Worm (Caenorhabditis elegans) whole organism, mixed stage, embryonic: Measurements from ENCODE around the gene elt-4.

Experiments
- ceh-39 ChIP-seq: fragments of 150-350 bp; optimal IDR thresholded peaks from 2 replicates; lab custom pipeline; 2014; ENCODE audit warnings: missing biosample characterization, missing genetic modification characterization
- ces-1 ChIP-seq: fragments of 150-350 bp; optimal IDR thresholded peaks from 2 replicates; lab custom pipeline; 2014; ENCODE audit warnings: missing biosample characterization, missing genetic modification reagents, missing genetic modification characterization
- elt-1 ChIP-seq: sonication (generic microtip); optimal IDR thresholded peaks from 2 replicates; lab custom pipeline; 2017; ENCODE audit warnings: missing genetic modification characterization, mild to moderate bottlenecking, missing compliant biosample characterization, antibody characterized with exemption, moderate library complexity, borderline replicate concordance; ENCODE audit not compliant: insufficient read depth
- flh-1 ChIP-seq: fragments of 200-800 bp; sonication (Bioruptor generic); optimal IDR thresholded peaks from 2 replicates; lab custom pipeline; 2018; ENCODE audit warnings: mild to moderate bottlenecking, missing genetic modification characterization, moderate library complexity, missing compliant biosample characterization
- lin-13 ChIP-seq: fragments of 150-350 bp; optimal IDR thresholded peaks from 2 replicates; lab custom pipeline; 2014; ENCODE audit warnings: missing biosample characterization, missing genetic modification characterization
- lsy-2 ChIP-seq: fragments of 150-350 bp; optimal IDR thresholded peaks from 2 replicates; lab custom pipeline; 2014; ENCODE audit warnings: missing biosample characterization, missing genetic modification characterization
- nhr-28 ChIP-seq: fragments of 150-350 bp; optimal IDR thresholded peaks from 2 replicates; lab custom pipeline; 2014; ENCODE audit warnings: missing biosample characterization, missing genetic modification characterization
- nhr-76 ChIP-seq: sonication (generic microtip); optimal IDR thresholded peaks from 2 replicates; lab custom pipeline; 2017; ENCODE audit warnings: missing biosample characterization, missing genetic modification characterization
- snpc-4 ChIP-seq: fragments of 150-350 bp; optimal IDR thresholded peaks from 2 replicates; lab custom pipeline; 2014; ENCODE audit warnings: missing biosample characterization, missing genetic modification characterization
- sptf-1 ChIP-seq: sonication (generic microtip); optimal IDR thresholded peaks from 2 replicates; lab custom pipeline; 2017; ENCODE audit warnings: mild to moderate bottlenecking, missing genetic modification characterization, moderate library complexity, missing compliant biosample characterization
- unc-120 ChIP-seq: sonication (generic microtip); optimal IDR thresholded peaks from 2 replicates; lab custom pipeline; 2017; ENCODE audit warnings: missing genetic modification characterization, missing compliant biosample characterization; ENCODE audit not compliant: poor library complexity, severe bottlenecking
- unc-39 ChIP-seq: fragments of 150-350 bp; optimal IDR thresholded peaks from 2 replicates; lab custom pipeline; 2014; ENCODE audit warnings: missing biosample characterization, missing genetic modification characterization
- unc-62 ChIP-seq: fragments of 150-350 bp; optimal IDR thresholded peaks from 2 replicates; lab custom pipeline; 2014; ENCODE audit warnings: missing biosample characterization, missing genetic modification reagents, missing genetic modification characterization
- ztf-11 ChIP-seq: fragments of 150-350 bp; optimal IDR thresholded peaks from 2 replicates; lab custom pipeline; 2014; ENCODE audit warnings: missing biosample characterization, missing genetic modification characterization

DNA sequence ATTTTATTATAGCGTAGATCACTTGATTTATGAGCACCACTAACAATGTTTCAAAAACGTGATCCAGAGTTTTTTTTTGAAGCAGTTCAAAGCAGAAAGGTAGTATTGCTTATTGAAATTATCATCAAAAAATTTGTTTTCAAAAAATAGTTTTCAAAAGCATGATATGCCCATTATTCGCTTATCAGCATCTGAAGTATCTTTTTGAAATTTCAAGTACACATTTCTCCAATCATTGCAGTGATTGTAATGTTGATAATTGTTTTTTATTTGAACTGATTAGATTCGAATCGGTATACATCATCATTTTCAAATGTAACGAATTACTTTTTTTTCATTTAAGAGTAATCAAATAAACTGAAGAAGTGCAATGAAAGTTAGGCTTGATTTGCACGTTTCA, 34.5 kb upstream of the elt-4 start:
- TF ChIP-seq lsy-2 (tag; lab: Kevin White, UChicago) (no peak), lin-13 (tag; lab: Kevin White, UChicago) (no peak), ztf-11 (tag; lab: Kevin White, UChicago) (no peak), unc-62 (GFP tag; lab: Kevin White, UChicago) (no peak), elt-1 (tag; lab: Kevin White, UChicago) (no peak), nhr-28 (tag; lab: Kevin White, UChicago) (no peak), snpc-4 (tag; lab: Kevin White, UChicago) (no peak), sptf-1 (no peak), unc-39 (tag; lab: Kevin White, UChicago) (no peak), nhr-76 (no peak), ceh-39 (tag; lab: Kevin White, UChicago) (no peak), flh-1 (GFP tag; lab: Kevin White, UChicago) (no peak), unc-120 (tag; lab: Kevin White, UChicago) (no peak), ces-1 (no peak)
